Worm (Caenorhabditis elegans) whole organism, L1 larva: Measurements from ENCODE around the gene K09G1.1.

Source experiments
- ama-1 ChIP-seq: fragments of 150-350 bp; optimal IDR thresholded peaks from 2 replicates; lab custom pipeline; 2014
- dpl-1 ChIP-seq, 3 experiments: fragments of 150-350 bp in 2 of 3; sonication (generic microtip) in 1 of 3; optimal IDR thresholded peaks; 2 replicates each; lab custom pipeline; 2014 to 2017; ENCODE audit warnings: missing biosample characterization in 3 of 3, missing genetic modification characterization in 3 of 3, missing genetic modification reagents in 3 of 3
- efl-1 ChIP-seq, 4 experiments: fragments of 150-350 bp; optimal IDR thresholded peaks in 3 of 4; peaks in 1 of 4; 1 replicate in 1 of 4; 2 replicates in 3 of 4; lab custom pipeline; 2014; ENCODE audit warnings: missing biosample characterization in 2 of 4, missing genetic modification characterization in 2 of 4, missing genetic modification reagents in 2 of 4
- efl-3 ChIP-seq: fragments of 200-800 bp; sonication (Bioruptor generic); optimal IDR thresholded peaks from 2 replicates; lab custom pipeline; 2018; ENCODE audit warnings: mild to moderate bottlenecking, missing genetic modification characterization, missing compliant biosample characterization
- egl-27 ChIP-seq, 2 experiments: fragments of 150-350 bp in 1 of 2; sonication (generic microtip); optimal IDR thresholded peaks; 3 replicates each; lab custom pipeline; 2017 to 2018; ENCODE audit warnings: missing biosample characterization in 2 of 2, missing genetic modification characterization in 2 of 2, missing genetic modification reagents in 2 of 2
- fkh-10 ChIP-seq: sonication (generic microtip); optimal IDR thresholded peaks from 2 replicates; lab custom pipeline; 2017; ENCODE audit warnings: missing biosample characterization, missing genetic modification reagents, missing genetic modification characterization
- fos-1 ChIP-seq: fragments of 150-350 bp; optimal IDR thresholded peaks from 2 replicates; lab custom pipeline; 2014; ENCODE audit warnings: missing biosample characterization, missing genetic modification characterization
- nhr-77 ChIP-seq: fragments of 150-350 bp; optimal IDR thresholded peaks from 2 replicates; lab custom pipeline; 2014; ENCODE audit warnings: missing biosample characterization, missing genetic modification characterization
- snpc-4 ChIP-seq: fragments of 150-350 bp; optimal IDR thresholded peaks from 2 replicates; lab custom pipeline; 2014; ENCODE audit warnings: missing biosample characterization, missing genetic modification characterization
- tlp-1 ChIP-seq: fragments of 150-350 bp; optimal IDR thresholded peaks from 2 replicates; lab custom pipeline; 2014; ENCODE audit warnings: missing biosample characterization, missing genetic modification characterization
- unc-130 ChIP-seq: fragments of 150-350 bp; optimal IDR thresholded peaks from 2 replicates; lab custom pipeline; 2017; ENCODE audit warnings: missing biosample characterization, missing genetic modification characterization, inconsistent platforms
- ztf-11 ChIP-seq, 2 experiments: sonication (generic microtip); optimal IDR thresholded peaks; 2 replicates each; lab custom pipeline; 2016 to 2017; ENCODE audit warnings: missing genetic modification characterization in 2 of 2, missing biosample characterization in 1 of 2, missing compliant biosample characterization in 1 of 2

DNA sequence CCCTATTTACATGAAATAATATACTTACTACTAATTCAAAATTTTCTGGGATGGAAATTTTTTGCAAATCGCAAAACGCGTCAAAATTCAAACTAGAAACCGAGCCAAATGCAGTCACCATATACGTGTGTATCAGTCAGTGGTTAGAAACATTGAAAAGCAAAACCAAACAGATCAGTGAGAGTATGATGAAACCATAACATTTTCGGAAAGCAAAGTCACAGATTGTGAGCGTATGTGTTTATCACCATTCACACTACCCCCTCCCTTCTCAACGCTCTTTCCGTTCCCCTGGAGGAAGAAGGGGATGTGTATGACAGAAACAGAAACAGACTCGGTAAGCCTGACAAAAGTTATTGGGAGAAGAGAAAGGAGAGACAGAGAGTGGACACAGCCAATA, 11.7 kb upstream of the K09G1.1 start:
- TF ChIP-seq nhr-77 = no peak
- no peak for TF ChIP-seq ama-1
- no peak for TF ChIP-seq ztf-11 (tag; optimal IDR thresholded peaks at IDR 0.05; lab: Kevin White, UChicago)
- no peak for TF ChIP-seq unc-130 (tag; lab: Kevin White, UChicago)
- TF ChIP-seq snpc-4 (tag; lab: Kevin White, UChicago) = no peak
- TF ChIP-seq fkh-10 (GFP tag; lab: Kevin White, UChicago) = no peak
- no peak for TF ChIP-seq fos-1
- TF ChIP-seq efl-3 (GFP tag; lab: Kevin White, UChicago) = no peak
- no peak for TF ChIP-seq egl-27 (tag; optimal IDR thresholded peaks at IDR 0.05; lab: Kevin White, UChicago)
- TF ChIP-seq tlp-1 = no peak
- no peak for TF ChIP-seq dpl-1 (GFP tag; optimal IDR thresholded peaks at IDR 0.05; lab: Kevin White, UChicago)
- TF ChIP-seq efl-1 (optimal IDR thresholded peaks at IDR 0.05; lab: Kevin White, UChicago) = no peak
- no peak for TF ChIP-seq efl-1 (GFP tag; optimal IDR thresholded peaks at IDR 0.05 in 1 of 2; lab: Kevin White, UChicago)
